Fruit fly (Drosophila melanogaster): ENCODE results near the gene Galphaf.

The Galphaf gene

dm6 chr3L:16645323-16645982, 22.3 kb downstream of the Galphaf start (continued):
- no peak for TF ChIP-seq CG3726 (GFP tag; IDR thresholded peaks at IDR 0.05)
- TF ChIP-seq CG17802 (tag; optimal IDR thresholded peaks at IDR 0.05) = no peak
- TF ChIP-seq Ptx1 (GFP tag; IDR thresholded peaks at IDR 0.05) = 0 out of 2 replicates have a peak, but pooled peaks have one; percentile 12
- TF ChIP-seq pum (GFP tag; optimal IDR thresholded peaks at IDR 0.05) = no peak
- TF ChIP-seq dpn (GFP tag; optimal IDR thresholded peaks at IDR 0.05) = no peak
- TF ChIP-seq Deaf1 (tag; optimal IDR thresholded peaks at IDR 0.05) = peak; percentile 74
- no peak for TF ChIP-seq Optix (GFP tag; IDR thresholded peaks at IDR 0.05)
- TF ChIP-seq CG13624 (GFP tag; optimal IDR thresholded peaks at IDR 0.05) = no peak
- TF ChIP-seq eyg (GFP tag; optimal IDR thresholded peaks at IDR 0.05) = no peak
- no peak for TF ChIP-seq NK7.1 (GFP tag; optimal IDR thresholded peaks at IDR 0.05)
- TF ChIP-seq hkb (optimal IDR thresholded peaks at IDR 0.05) = no peak
- 0 out of 2 replicates have a peak, but pooled peaks have one; percentile 26 for TF ChIP-seq hkb (GFP tag; IDR thresholded peaks at IDR 0.05)
- no peak for TF ChIP-seq CG30431 (GFP tag; optimal IDR thresholded peaks at IDR 0.05)
- no peak for TF ChIP-seq ERR (GFP tag; optimal IDR thresholded peaks at IDR 0.05)
- TF ChIP-seq HLH54F (GFP tag; optimal IDR thresholded peaks at IDR 0.05) = no peak
- no peak for TF ChIP-seq CG30020 (tag; optimal IDR thresholded peaks at IDR 0.05)
- TF ChIP-seq so (GFP tag; IDR thresholded peaks at IDR 0.05) = no peak
- TF ChIP-seq Max (GFP tag; optimal IDR thresholded peaks at IDR 0.05) = no peak
- TF ChIP-seq unpg (GFP tag; optimal IDR thresholded peaks at IDR 0.05) = no peak
- no peak for TF ChIP-seq vvl (GFP tag; IDR thresholded peaks at IDR 0.05)
- no peak for TF ChIP-seq CG7963 (GFP tag; IDR thresholded peaks at IDR 0.05; ENCODE audit: partially characterized antibody)
- no peak for TF ChIP-seq CG4820 (GFP tag; optimal IDR thresholded peaks at IDR 0.05)
- TF ChIP-seq crp (GFP tag; optimal IDR thresholded peaks at IDR 0.05) = no peak
- no peak for TF ChIP-seq tio (GFP tag; optimal IDR thresholded peaks at IDR 0.05)
- no peak for TF ChIP-seq Taf1 (GFP tag; IDR thresholded peaks at IDR 0.05)
- TF ChIP-seq sd (tag; optimal IDR thresholded peaks at IDR 0.05) = no peak
- TF ChIP-seq CG12769 (tag; optimal IDR thresholded peaks at IDR 0.05) = no peak
- no peak for TF ChIP-seq bcd (GFP tag; optimal IDR thresholded peaks at IDR 0.05)
- TF ChIP-seq CTCF (GFP tag; optimal IDR thresholded peaks at IDR 0.05) = no peak
- no peak for TF ChIP-seq lov (optimal IDR thresholded peaks at IDR 0.05)
- TF ChIP-seq lov (GFP tag; IDR thresholded peaks at IDR 0.05) = no peak
- no peak for TF ChIP-seq CG2116 (GFP tag; optimal IDR thresholded peaks at IDR 0.05)
- TF ChIP-seq vnd (GFP tag; IDR thresholded peaks at IDR 0.05; ENCODE audit: partially characterized antibody) = 0 out of 3 replicates have a peak, but pooled peaks have one; percentile 11
- no peak for TF ChIP-seq MESR4 (GFP tag; optimal IDR thresholded peaks at IDR 0.05)
- no peak for TF ChIP-seq Ets65A (GFP tag)
- no peak for TF ChIP-seq MBD-R2 (GFP tag; IDR thresholded peaks at IDR 0.05)
- no peak for TF ChIP-seq Fer3 (tag; optimal IDR thresholded peaks at IDR 0.05)
- TF ChIP-seq Pdp1 (GFP tag; optimal IDR thresholded peaks at IDR 0.05) = no peak
- no peak for TF ChIP-seq ewg (GFP tag; optimal IDR thresholded peaks at IDR 0.05)
- no peak for TF ChIP-seq Drgx (GFP tag; IDR thresholded peaks at IDR 0.05)

DNA sequence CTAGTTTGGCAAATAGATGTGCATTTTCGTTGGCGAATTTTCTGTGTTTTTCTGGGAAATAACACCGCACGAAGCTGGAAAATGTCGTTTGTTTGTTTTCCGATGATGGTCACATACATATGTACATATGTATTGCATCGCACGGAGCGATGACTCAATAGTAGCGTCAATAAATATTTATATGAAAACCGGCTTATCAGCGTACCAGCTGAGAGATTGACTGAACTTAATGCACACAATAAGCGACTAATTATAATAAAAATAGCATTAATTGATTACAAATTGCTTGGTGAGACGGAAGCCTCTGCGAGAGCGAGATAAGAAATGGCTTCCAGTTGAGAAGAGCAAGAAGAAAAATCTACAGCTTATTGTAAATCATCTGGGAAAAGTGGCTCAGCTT, 23.2 kb downstream of the Galphaf start:
- TF ChIP-seq Pdp1 (GFP tag; optimal IDR thresholded peaks at IDR 0.05) (peak in 1 of 2 experiments; percentile 11), sens (GFP tag) (peak; percentile 76), chm (GFP tag; IDR thresholded peaks at IDR 0.05) (peak; percentile 55; the same call in 1 of the 2 replicates), CG32767 (GFP tag; IDR thresholded peaks at IDR 0.05) (no peak), CG7372 (GFP tag; IDR thresholded peaks at IDR 0.05) (no peak), Awh (GFP tag; IDR thresholded peaks at IDR 0.05) (0 out of 2 replicates have a peak, but pooled peaks have one; percentile 30), CG8281 (tag; optimal IDR thresholded peaks at IDR 0.05) (peak; percentile 49)

Measured in whole organism, embryonic.